Worm (Caenorhabditis elegans) whole organism, midembryonic: Measurements from ENCODE around the gene srh-269.
A peak's percentile ranks its signal among the peaks of the same experiment; 100 is the strongest.

Source experiments
- T22C8.4 ChIP-seq: fragments of 200-800 bp; sonication (Bioruptor generic); IDR thresholded peaks from 2 replicates; pipeline ENCODE4 v1.3.6; 2022; ENCODE audit warnings: missing genetic modification characterization, missing compliant biosample characterization
- cog-1 ChIP-seq: sonication (generic microtip); optimal IDR thresholded peaks from 2 replicates; lab custom pipeline; 2016; ENCODE audit warnings: missing genetic modification characterization, missing compliant biosample characterization
- flt-1 ChIP-seq: fragments of 200-800 bp; sonication (Bioruptor generic); IDR thresholded peaks from 2 replicates; pipeline ENCODE4 v1.3.6; 2022; ENCODE audit warnings: missing genetic modification characterization, missing compliant biosample characterization
- klf-2 ChIP-seq: fragments of 200-800 bp; sonication (Bioruptor generic); conservative IDR thresholded peaks from 2 replicates; pipeline ENCODE4 v1.3.6; 2022; ENCODE audit warnings: missing genetic modification reagents, missing genetic modification characterization, missing compliant biosample characterization
- med-1 ChIP-seq: sonication (generic microtip); optimal IDR thresholded peaks from 2 replicates; lab custom pipeline; 2017; ENCODE audit warnings: missing genetic modification characterization, mild to moderate bottlenecking, missing compliant biosample characterization, antibody characterized with exemption, missing genetic modification reagents; ENCODE audit not compliant: insufficient read depth
- ref-1 ChIP-seq: fragments of 200-800 bp; sonication (Bioruptor generic); conservative IDR thresholded peaks from 2 replicates; pipeline ENCODE4 v1.3.6; 2022; ENCODE audit warnings: missing genetic modification reagents, missing genetic modification characterization, missing compliant biosample characterization
- tab-1 ChIP-seq: fragments of 200-800 bp; sonication (Bioruptor generic); IDR thresholded peaks from 2 replicates; pipeline ENCODE4 v1.3.6; 2022; ENCODE audit warnings: missing genetic modification characterization, missing compliant biosample characterization
- ztf-23 ChIP-seq: fragments of 200-800 bp; sonication (Bioruptor generic); IDR thresholded peaks from 2 replicates; pipeline ENCODE4 v1.3.6; 2022; ENCODE audit warnings: missing genetic modification reagents, missing genetic modification characterization, missing compliant biosample characterization
- ztf-29 ChIP-seq: fragments of 200-800 bp; sonication (Bioruptor generic); IDR thresholded peaks from 2 replicates; pipeline ENCODE4 v1.3.6; 2022; ENCODE audit warnings: missing genetic modification reagents, missing genetic modification characterization, missing compliant biosample characterization

srh-269 gene

DNA sequence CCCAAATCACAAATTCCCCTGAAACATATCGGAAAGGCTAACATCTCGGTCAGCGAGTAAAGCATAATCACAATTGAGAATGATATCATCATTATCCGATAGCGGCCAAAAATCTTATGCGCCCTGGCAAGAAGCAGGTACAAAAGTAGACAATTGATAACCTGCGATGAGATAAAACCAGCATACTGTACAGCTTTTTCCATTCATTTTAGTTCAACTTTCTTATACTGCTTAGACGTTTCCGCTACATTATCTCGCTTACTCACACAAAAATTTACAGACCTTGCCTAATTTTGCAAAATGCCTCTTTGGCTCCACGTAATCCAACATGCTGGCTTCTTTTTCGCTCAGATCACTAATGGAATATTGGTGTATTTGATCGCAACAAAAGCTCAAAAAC, 8.9 kb downstream of the srh-269 start, which contains the start of gene str-150:
TSS of gene str-150 (plus strand) at position 301 of the 400 bp plus-strand sequence.
- TF ChIP-seq ztf-29 (GFP tag; lab: Robert Waterston, UW), result no peak
- TF ChIP-seq cog-1 (tag; lab: Kevin White, UChicago), result no peak
- TF ChIP-seq T22C8.4 (GFP tag; lab: Robert Waterston, UW), result no peak
- TF ChIP-seq klf-2, result no peak
- no peak for TF ChIP-seq med-1
- TF ChIP-seq flt-1 (GFP tag; lab: Robert Waterston, UW), result no peak
- TF ChIP-seq ref-1 (GFP tag; lab: Robert Waterston, UW), result no peak
- TF ChIP-seq ztf-23 (GFP tag; lab: Robert Waterston, UW), result no peak
- no peak for TF ChIP-seq tab-1

DNA sequence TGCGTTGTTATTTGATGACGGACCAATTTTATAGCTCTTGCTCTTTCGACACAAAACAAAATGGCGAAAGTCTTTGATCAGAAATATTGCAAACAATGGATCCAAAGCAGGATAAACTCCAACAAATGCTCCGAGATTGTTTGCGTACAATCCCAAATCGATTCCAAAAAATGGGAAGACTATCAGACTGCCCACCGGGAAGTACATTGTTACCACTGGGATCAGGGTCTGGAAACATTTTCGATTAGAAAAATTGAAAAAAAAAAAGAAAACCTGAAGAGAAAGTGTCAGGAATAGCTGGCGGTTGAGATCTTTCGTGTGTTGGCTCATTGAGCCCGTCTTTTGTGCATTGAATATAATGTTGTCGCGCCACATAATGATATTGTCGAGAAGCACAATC, 10.8 kb downstream of the srh-269 start:
- TF ChIP-seq ztf-29 (GFP tag; lab: Robert Waterston, UW) (no peak), flt-1 (GFP tag; lab: Robert Waterston, UW) (no peak), cog-1 (tag; lab: Kevin White, UChicago) (no peak), ztf-23 (GFP tag; lab: Robert Waterston, UW) (no peak), klf-2 (no peak), T22C8.4 (GFP tag; lab: Robert Waterston, UW) (no peak), tab-1 (no peak), ref-1 (GFP tag; lab: Robert Waterston, UW) (no peak), med-1 (no peak)

DNA sequence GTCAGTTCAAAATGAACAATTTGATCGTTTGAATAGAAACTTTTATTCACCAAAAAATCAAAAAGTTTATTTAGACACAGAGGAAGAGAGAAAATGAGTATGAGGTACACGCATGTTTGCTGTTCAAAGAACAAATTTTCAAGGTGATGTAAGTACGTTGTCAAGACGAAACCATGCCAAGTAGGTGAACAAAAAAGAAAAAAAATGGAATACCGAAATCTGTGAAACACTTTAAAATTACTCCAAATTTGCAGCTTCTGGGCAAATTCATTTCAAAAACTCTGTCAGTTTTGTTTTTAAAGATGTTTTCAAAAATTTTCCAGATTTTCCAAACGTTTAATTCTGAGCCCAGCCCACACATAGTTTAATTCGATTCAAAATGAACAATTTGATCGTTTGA, 11.4 kb downstream of the srh-269 start, which contains the start of gene nhr-271:
TSS of gene nhr-271 (minus strand) at position 101 of the 400 bp plus-strand sequence.
- TF ChIP-seq ztf-23 (GFP tag; lab: Robert Waterston, UW) (no peak), med-1 (no peak), T22C8.4 (GFP tag; lab: Robert Waterston, UW) (no peak)

DNA sequence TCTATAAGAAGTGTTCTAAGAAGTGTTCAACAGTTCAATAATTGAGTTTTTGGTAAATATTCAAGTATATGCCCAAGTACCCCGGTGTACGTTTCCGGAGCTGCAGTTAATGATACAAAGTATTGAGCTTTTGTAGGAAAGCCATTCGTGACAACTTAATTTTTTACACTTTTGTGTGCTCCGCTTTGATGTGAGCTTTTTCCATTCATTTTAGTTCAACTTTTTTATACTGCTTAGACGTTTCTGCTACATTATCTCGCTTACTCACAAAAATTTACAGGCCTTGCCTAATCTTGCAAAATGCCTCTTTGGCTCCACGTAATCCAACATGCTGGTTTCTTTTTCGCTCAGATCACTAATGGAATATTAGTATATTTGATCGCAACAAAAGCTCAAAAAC, 15.9 kb downstream of the srh-269 start, which contains the start of gene str-151:
TSS of gene str-151 (plus strand) at position 301 of the 400 bp plus-strand sequence.
- TF ChIP-seq ref-1 (GFP tag; lab: Robert Waterston, UW) (no peak), ztf-23 (GFP tag; lab: Robert Waterston, UW) (no peak), klf-2 (no peak)

DNA sequence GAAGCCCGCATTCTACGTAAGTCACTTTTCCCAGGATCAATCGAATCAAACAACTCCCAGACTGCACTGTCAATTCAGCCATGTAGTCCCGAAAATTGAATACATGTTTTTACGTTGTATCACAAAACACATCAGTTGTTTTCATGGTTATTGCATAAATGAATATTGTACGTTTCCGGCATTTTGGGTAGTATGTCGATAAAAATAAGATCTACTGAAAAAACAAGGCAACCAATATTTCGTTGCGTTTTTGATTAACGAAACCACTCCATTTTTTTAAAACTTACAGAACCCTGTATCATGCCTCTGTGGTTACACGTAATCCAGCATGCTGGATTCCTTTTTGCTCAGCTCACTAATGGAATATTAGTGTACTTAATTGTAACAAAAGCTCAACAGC, 18.7 kb downstream of the srh-269 start, which contains the start of gene str-149:
TSS of gene str-149 (plus strand) at position 301 of the 400 bp plus-strand sequence.
- TF ChIP-seq ztf-29 (GFP tag; lab: Robert Waterston, UW) (no peak), ref-1 (GFP tag; lab: Robert Waterston, UW) (no peak), T22C8.4 (GFP tag; lab: Robert Waterston, UW) (no peak), tab-1 (no peak), klf-2 (no peak), ztf-23 (GFP tag; lab: Robert Waterston, UW) (no peak), flt-1 (GFP tag; lab: Robert Waterston, UW) (no peak)

DNA sequence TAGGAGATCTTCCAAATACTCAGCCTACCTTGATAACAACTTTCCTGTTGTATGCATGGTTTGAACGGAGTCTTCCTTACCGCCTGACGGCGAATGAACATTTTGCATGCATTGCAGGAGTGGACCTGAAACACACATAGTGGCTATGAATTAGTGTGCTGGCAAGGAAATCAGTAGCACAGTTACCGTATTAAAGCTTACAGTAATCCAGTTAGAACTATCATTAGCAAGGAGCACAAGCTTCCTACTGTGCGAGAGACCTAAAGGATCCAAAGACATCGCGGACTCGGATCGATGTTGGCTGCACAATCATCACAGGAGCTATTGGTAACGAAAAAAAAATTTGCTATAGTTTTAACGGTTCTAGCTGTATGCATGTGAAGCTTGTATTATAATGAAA, 21.1 kb downstream of the srh-269 start, which contains the start of gene nhr-233:
TSS of gene nhr-233 (minus strand) at position 101 of the 400 bp plus-strand sequence.
- TF ChIP-seq ztf-29 (GFP tag; lab: Robert Waterston, UW), result no peak
- TF ChIP-seq tab-1, result no peak
- no peak for TF ChIP-seq ztf-23 (GFP tag; lab: Robert Waterston, UW)
- TF ChIP-seq ref-1 (GFP tag; lab: Robert Waterston, UW), result no peak
- no peak for TF ChIP-seq T22C8.4 (GFP tag; lab: Robert Waterston, UW)
- no peak for TF ChIP-seq cog-1 (tag; lab: Kevin White, UChicago)
- TF ChIP-seq med-1, result no peak
- TF ChIP-seq klf-2, result no peak

DNA sequence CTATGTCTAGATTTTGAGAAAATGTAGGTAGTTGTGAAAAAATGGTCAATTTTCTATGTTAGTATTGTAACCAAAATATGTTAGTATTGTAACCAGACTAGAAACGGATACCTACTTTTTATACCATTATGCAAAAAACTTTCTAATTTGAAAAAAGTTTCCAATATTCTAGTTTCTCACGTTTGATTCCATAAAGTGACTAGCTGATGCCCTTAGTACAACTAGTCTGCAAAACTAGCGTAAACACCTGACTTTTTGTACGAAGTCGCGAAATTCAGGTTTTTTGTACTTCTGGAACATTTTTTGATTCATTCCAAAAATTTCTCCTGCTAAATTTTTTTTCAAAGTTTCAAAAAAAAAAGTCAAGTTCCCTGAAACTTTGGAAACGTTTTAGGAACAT, 23.8 kb downstream of the srh-269 start:
- no peak for TF ChIP-seq klf-2
- no peak for TF ChIP-seq ref-1 (GFP tag; lab: Robert Waterston, UW)
- no peak for TF ChIP-seq cog-1 (tag; lab: Kevin White, UChicago)
- no peak for TF ChIP-seq flt-1 (GFP tag; lab: Robert Waterston, UW)
- TF ChIP-seq med-1, result no peak
- TF ChIP-seq T22C8.4 (GFP tag; lab: Robert Waterston, UW), result no peak
- no peak for TF ChIP-seq tab-1
- no peak for TF ChIP-seq ztf-23 (GFP tag; lab: Robert Waterston, UW)

DNA sequence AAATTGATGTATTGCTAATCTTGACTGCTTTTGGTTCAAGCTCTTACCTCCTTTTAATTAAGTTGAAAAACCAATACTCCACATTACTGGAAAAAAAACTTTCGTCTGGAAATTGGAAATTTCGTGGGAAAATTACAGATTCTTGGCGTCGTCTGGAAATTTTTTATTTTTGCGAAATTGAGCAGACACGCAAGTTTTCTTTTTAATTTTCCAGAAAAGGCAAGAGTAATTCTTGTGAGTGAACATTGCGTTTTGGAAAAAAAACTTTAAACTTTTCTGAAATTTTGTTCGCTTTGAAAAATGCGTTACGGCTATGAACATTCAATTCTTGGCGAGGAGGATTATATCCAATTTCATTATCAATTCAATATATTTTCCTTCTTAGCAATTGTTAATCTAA, 26.2 kb downstream of the srh-269 start, which contains the start of gene sru-45:
TSS of gene sru-45 (plus strand) at position 301 of the 400 bp plus-strand sequence.
- TF ChIP-seq ztf-23 (GFP tag; lab: Robert Waterston, UW) (no peak), med-1 (no peak), klf-2 (no peak), ztf-29 (GFP tag; lab: Robert Waterston, UW) (no peak), flt-1 (GFP tag; lab: Robert Waterston, UW) (no peak)

DNA sequence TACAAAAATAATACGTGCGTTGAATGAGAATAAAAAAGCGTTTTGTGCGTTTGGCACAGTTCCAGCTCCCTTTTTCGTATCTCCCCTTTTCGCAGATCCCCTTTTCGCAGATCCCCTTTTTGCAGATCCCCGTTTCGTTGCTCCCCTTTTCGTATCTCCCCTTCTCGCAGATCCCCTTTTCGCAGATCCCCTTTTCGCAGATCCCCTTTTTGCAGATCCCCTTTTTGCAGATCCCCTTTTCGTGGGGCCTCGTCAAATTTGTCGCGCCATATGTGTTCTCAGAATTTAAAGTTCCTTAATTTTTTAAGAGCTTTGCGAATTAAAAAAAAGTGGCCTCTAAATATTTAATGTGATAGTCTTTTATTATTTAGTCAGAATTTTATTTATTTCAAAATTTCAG, 38.9 kb downstream of the srh-269 start, which contains the start of gene Y32B12B.4:
TSS of gene Y32B12B.4 (plus strand) at position 399 of the 400 bp plus-strand sequence.
- TF ChIP-seq med-1 (no peak), flt-1 (GFP tag; lab: Robert Waterston, UW) (peak; percentile 84), ztf-29 (GFP tag; lab: Robert Waterston, UW) (no peak; the same call in 1 of the 2 replicates), ref-1 (GFP tag; lab: Robert Waterston, UW) (peak; percentile 83), klf-2 (peak; percentile 83), ztf-23 (GFP tag; lab: Robert Waterston, UW) (peak; percentile 86), tab-1 (peak; percentile 79), cog-1 (tag; lab: Kevin White, UChicago) (no peak), T22C8.4 (GFP tag; lab: Robert Waterston, UW) (peak; percentile 60; the same call in 1 of the 2 replicates)

DNA sequence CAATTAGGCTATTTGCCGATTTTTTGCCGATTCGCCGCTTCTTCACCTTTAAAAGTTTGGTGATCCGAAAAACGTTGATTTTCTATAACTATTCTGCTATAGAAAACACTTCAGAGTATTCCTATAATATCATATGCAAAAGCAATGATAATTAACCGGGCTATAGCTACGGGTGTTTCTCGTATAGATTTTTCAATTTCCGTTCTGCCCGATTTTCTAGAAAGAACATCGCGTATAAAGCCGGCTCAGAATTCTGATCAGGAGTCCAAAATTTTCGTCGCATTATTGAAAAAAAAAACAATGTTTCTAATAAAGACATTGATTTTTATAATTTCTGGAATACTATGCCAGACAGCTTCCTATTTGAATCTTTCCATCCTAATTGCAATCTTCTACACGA, 41.2 kb downstream of the srh-269 start, which contains the start of gene srbc-65:
TSS of gene srbc-65 (plus strand) at position 301 of the 400 bp plus-strand sequence.
- TF ChIP-seq T22C8.4 (GFP tag; lab: Robert Waterston, UW), result no peak
- no peak for TF ChIP-seq cog-1 (tag; lab: Kevin White, UChicago)
- TF ChIP-seq klf-2, result no peak
- no peak for TF ChIP-seq ref-1 (GFP tag; lab: Robert Waterston, UW)
- TF ChIP-seq tab-1, result no peak
- no peak for TF ChIP-seq flt-1 (GFP tag; lab: Robert Waterston, UW)
- TF ChIP-seq ztf-29 (GFP tag; lab: Robert Waterston, UW), result no peak
- no peak for TF ChIP-seq ztf-23 (GFP tag; lab: Robert Waterston, UW)
- no peak for TF ChIP-seq med-1
